Fruit fly (Drosophila melanogaster) Kc167 (cell line): ENCODE data around the gene Polr2A.

Experiments used
- Myc ChIP-seq: fragments of >200 bp; optimal IDR thresholded peaks from 2 replicates; lab custom pipeline; 2017; ENCODE audit warnings: missing external identifiers
- h ChIP-seq: fragments of >200 bp; optimal IDR thresholded peaks from 3 replicates; lab custom pipeline; 2018; ENCODE audit warnings: missing external identifiers
- psq ChIP-seq: fragments of >200 bp; optimal IDR thresholded peaks from 2 replicates; lab custom pipeline; 2017; ENCODE audit warnings: missing external identifiers

- TF ChIP-seq h (lab: Kevin White, UChicago) = no peak
- TF ChIP-seq Myc (lab: Kevin White, UChicago) = no peak
- no peak for TF ChIP-seq psq (lab: Kevin White, UChicago)
These were observed 8.7 kb upstream of the Polr2A start for dm6 chrX:11578841-11579240.
